Worm (Caenorhabditis elegans): Measurements from ENCODE around the gene phf-31.

ce11 chrX:10666871-10667270 is 14.9 kb upstream of the phf-31 start:
- no peak for TF ChIP-seq lin-39 (tag; optimal IDR thresholded peaks at IDR 0.05)
- TF ChIP-seq egl-27 (tag; optimal IDR thresholded peaks at IDR 0.05): no peak
- no peak for TF ChIP-seq skn-1 (tag; optimal IDR thresholded peaks at IDR 0.05)

All from whole organism, L2 larva.